Worm (Caenorhabditis elegans): ENCODE measurements around the gene C07G1.15.

DNA sequence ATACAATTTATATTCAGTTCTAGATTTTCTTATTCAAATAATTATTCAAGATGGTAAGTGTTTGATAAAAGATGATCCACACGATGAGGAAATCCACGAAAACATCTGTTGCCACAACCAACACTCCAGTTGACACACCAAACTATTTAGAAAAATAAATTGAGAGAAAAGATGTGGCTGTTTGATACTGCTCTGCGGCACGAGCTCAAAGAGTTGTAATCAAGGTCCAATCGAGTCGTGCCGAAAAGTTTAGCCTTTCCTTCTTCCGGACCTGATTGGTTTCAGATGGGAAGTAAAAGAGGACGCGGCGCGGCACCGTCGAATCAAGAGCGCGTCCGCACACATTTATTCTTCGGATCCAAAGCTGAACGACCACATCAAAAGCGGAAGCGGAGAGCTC is 33.2 kb upstream of the C07G1.15 start:
- TF ChIP-seq T22C8.4 (GFP tag; IDR thresholded peaks at IDR 0.05) = no peak
- no peak for TF ChIP-seq tab-1 (GFP tag; IDR thresholded peaks at IDR 0.05)
- no peak for TF ChIP-seq flt-1 (GFP tag; IDR thresholded peaks at IDR 0.05)
- TF ChIP-seq med-1 (GFP tag; optimal IDR thresholded peaks at IDR 0.05; ENCODE audit: insufficient read depth) = no peak
- no peak for TF ChIP-seq cog-1 (tag; optimal IDR thresholded peaks at IDR 0.05)
- no peak for TF ChIP-seq klf-2 (GFP tag; conservative IDR thresholded peaks at IDR 0.05)
- no peak for TF ChIP-seq ztf-23 (GFP tag; IDR thresholded peaks at IDR 0.05)
- TF ChIP-seq ref-1 (GFP tag; conservative IDR thresholded peaks at IDR 0.05) = no peak
